Fruit fly (Drosophila melanogaster) whole organism, pupa: ENCODE measurements around the gene CG8838.

Source experiments
- CG10348 ChIP-seq: fragments of 200-800 bp; sonication (Bioruptor generic); IDR thresholded peaks from 2 replicates; pipeline ENCODE4 v1.3.6; 2022; ENCODE audit warnings: missing biosample characterization, missing genetic modification characterization
- CG12605 ChIP-seq: fragments of 200-800 bp; sonication (Bioruptor generic); IDR thresholded peaks from 2 replicates; pipeline ENCODE4 v1.3.6; 2022; ENCODE audit warnings: missing biosample characterization, missing genetic modification characterization
- CG13204 ChIP-seq: fragments of 200-800 bp; sonication (Bioruptor generic); optimal IDR thresholded peaks from 2 replicates; lab custom pipeline; 2018; ENCODE audit warnings: missing biosample characterization, mild to moderate bottlenecking, missing genetic modification characterization, moderate library complexity
- CG14655 ChIP-seq: fragments of 200-800 bp; sonication (Bioruptor generic); optimal IDR thresholded peaks from 3 replicates; lab custom pipeline; 2017; ENCODE audit warnings: mild to moderate bottlenecking, missing biosample characterization, missing genetic modification reagents, missing genetic modification characterization
- CG15710 ChIP-seq: fragments of 200-800 bp; sonication (Bioruptor generic); optimal IDR thresholded peaks from 2 replicates; lab custom pipeline; 2018; ENCODE audit warnings: missing biosample characterization, mild to moderate bottlenecking, missing genetic modification characterization, moderate library complexity
- CG17806 ChIP-seq: fragments of 200-800 bp; sonication (Bioruptor generic); optimal IDR thresholded peaks from 2 replicates; lab custom pipeline; 2018; ENCODE audit warnings: missing biosample characterization, mild to moderate bottlenecking, missing genetic modification characterization, moderate library complexity
- CG32121 ChIP-seq: fragments of 200-800 bp; sonication (Bioruptor generic); IDR thresholded peaks from 2 replicates; pipeline ENCODE4 v1.3.6; 2022; ENCODE audit warnings: missing biosample characterization, missing genetic modification characterization
- CG34367 ChIP-seq: fragments of 200-800 bp; sonication (Bioruptor generic); optimal IDR thresholded peaks from 2 replicates; lab custom pipeline; 2018; ENCODE audit warnings: missing biosample characterization, mild to moderate bottlenecking, missing genetic modification characterization
- CG4496 ChIP-seq: fragments of 200-800 bp; sonication (Bioruptor generic); IDR thresholded peaks from 3 replicates; pipeline ENCODE4 v1.3.6; 2022; ENCODE audit warnings: missing biosample characterization, missing genetic modification characterization
- CG8159 ChIP-seq: fragments of 200-800 bp; sonication (Bioruptor generic); optimal IDR thresholded peaks from 3 replicates; lab custom pipeline; 2018; ENCODE audit warnings: missing biosample characterization, mild to moderate bottlenecking, missing genetic modification characterization, moderate library complexity
- CG8301 ChIP-seq: fragments of 200-800 bp; sonication (Bioruptor generic); optimal IDR thresholded peaks from 2 replicates; lab custom pipeline; 2018; ENCODE audit warnings: missing biosample characterization, mild to moderate bottlenecking, missing genetic modification characterization
- CG9948 ChIP-seq: fragments of 200-800 bp; sonication (Bioruptor generic); optimal IDR thresholded peaks from 2 replicates; lab custom pipeline; 2018; ENCODE audit warnings: missing biosample characterization, mild to moderate bottlenecking, missing genetic modification characterization, moderate library complexity
- D1 ChIP-seq: fragments of 200-800 bp; sonication (Bioruptor generic); optimal IDR thresholded peaks from 2 replicates; lab custom pipeline; 2018; ENCODE audit warnings: missing biosample characterization, mild to moderate bottlenecking, missing genetic modification characterization, moderate library complexity
- EcR ChIP-seq: fragments of 200-800 bp; sonication (Bioruptor generic); optimal IDR thresholded peaks from 3 replicates; lab custom pipeline; 2019; ENCODE audit warnings: missing biosample characterization, missing genetic modification characterization, mild to moderate bottlenecking, moderate library complexity, missing genetic modification reagents
- Ets98B ChIP-seq: fragments of 200-800 bp; sonication (Bioruptor generic); IDR thresholded peaks from 2 replicates; pipeline ENCODE4 v1.3.6; 2022; ENCODE audit warnings: missing biosample characterization, missing genetic modification characterization
- Pif1A ChIP-seq: fragments of 200-800 bp; sonication (Bioruptor generic); optimal IDR thresholded peaks from 3 replicates; lab custom pipeline; 2016; ENCODE audit warnings: missing biosample characterization, missing genetic modification characterization
- Pif1B ChIP-seq: fragments of 200-800 bp; sonication (Bioruptor generic); optimal IDR thresholded peaks from 3 replicates; lab custom pipeline; 2016; ENCODE audit warnings: missing biosample characterization, missing genetic modification characterization
- Snoo ChIP-seq: fragments of 200-800 bp; sonication (Bioruptor generic); optimal IDR thresholded peaks from 3 replicates; lab custom pipeline; 2017; ENCODE audit warnings: missing biosample characterization, mild to moderate bottlenecking, missing genetic modification characterization, inconsistent platforms
- fd96Ca ChIP-seq: fragments of 200-800 bp; sonication (Bioruptor generic); IDR thresholded peaks from 3 replicates; pipeline ENCODE4 v1.3.6; 2022; ENCODE audit warnings: missing biosample characterization, missing genetic modification characterization
- gl ChIP-seq: fragments of 200-800 bp; sonication (Bioruptor generic); optimal IDR thresholded peaks from 2 replicates; lab custom pipeline; 2018; ENCODE audit warnings: missing biosample characterization, mild to moderate bottlenecking, missing genetic modification characterization
- rn ChIP-seq: fragments of 200-800 bp; sonication (Bioruptor generic); IDR thresholded peaks from 2 replicates; pipeline ENCODE4 v1.3.6; 2022; ENCODE audit warnings: missing biosample characterization, missing genetic modification characterization

CG8838 gene

DNA sequence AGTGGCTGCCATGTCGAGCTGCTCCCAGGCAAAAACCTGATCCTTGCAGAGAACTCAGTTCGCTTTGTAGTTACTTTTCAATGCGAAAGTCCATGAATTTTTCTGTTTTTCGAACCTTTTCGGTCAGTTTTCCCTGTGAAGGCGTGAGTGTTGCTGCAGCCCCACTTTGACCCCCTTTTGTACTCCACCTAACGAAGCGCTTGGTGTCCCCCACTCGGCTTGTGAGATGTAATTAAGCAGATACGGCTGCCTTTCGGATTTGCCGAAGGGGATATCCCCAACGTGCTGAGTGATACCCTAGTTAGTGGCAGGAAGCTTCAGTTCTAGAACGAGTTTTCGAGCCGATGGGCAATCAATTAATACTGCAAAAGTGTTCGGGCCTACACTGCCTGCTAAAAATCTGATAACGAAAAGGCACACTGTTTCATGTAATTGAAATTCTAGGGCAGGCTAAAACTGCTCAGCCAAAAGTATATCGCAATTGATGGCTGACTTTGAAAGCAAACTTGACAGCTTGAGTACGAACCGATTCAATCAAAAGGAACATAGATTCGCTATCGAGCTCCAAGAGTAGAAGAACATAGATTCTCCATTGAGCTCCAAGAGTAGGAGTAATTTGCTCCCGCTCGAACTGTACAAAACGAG, 5.7 kb upstream of the CG8838 start:
- TF ChIP-seq EcR (peak; percentile 59), CG10348 (GFP tag; lab: Robert Waterston, UW) (no peak), CG12605 (no peak), Pif1B (GFP tag; lab: Kevin White, UChicago) (peak; percentile 6), CG32121 (GFP tag; lab: Robert Waterston, UW) (no peak), CG17806 (tag; lab: Kevin White, UChicago) (peak; percentile 25), D1 (no peak), CG13204 (peak; percentile 2), CG14655 (peak; percentile 26), Snoo (tag; lab: Kevin White, UChicago) (no peak), CG4496 (GFP tag; lab: Robert Waterston, UW) (0 out of 3 replicates have a peak, but pooled peaks have one; percentile 8), gl (tag; lab: Kevin White, UChicago) (no peak), Pif1A (GFP tag; lab: Kevin White, UChicago) (no peak), CG9948 (tag; lab: Kevin White, UChicago) (peak; percentile 47), CG15710 (peak; percentile 72), rn (GFP tag; lab: Robert Waterston, UW) (no peak), CG34367 (tag; lab: Kevin White, UChicago) (peak; percentile 47), CG8159 (tag; lab: Kevin White, UChicago) (peak; percentile 70), CG8301 (tag; lab: Kevin White, UChicago) (peak; percentile 4), Ets98B (GFP tag; lab: Robert Waterston, UW) (no peak), fd96Ca (GFP tag; lab: Robert Waterston, UW) (0 out of 3 replicates have a peak, but pooled peaks have one; percentile 21)

DNA sequence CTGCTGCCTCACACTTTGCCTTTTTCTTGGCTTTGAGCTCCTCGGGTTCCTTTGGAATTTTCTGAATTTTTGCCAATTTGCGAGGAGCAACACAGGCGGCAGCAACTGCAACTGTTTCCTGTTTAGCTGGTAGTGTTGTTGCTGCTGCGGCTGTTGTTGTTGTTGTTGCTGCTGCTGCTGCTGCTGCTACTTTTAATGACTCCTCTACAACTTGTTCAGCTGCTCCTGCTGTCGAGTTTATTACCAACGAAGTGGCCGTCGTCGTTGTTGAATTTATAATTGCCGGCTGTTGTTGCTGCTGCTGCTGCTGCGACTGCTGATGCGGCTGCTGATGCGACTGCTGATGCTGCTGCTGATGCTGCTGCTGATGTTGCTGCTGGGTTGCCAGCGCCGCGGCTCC, 4.5 kb upstream of the CG8838 start:
- TF ChIP-seq EcR (peak; percentile 35), Ets98B (GFP tag; lab: Robert Waterston, UW) (no peak), CG32121 (GFP tag; lab: Robert Waterston, UW) (no peak), CG8159 (tag; lab: Kevin White, UChicago) (no peak), CG13204 (peak; percentile 76), CG4496 (GFP tag; lab: Robert Waterston, UW) (no peak; the same call in 2 of the 3 replicates), CG10348 (GFP tag; lab: Robert Waterston, UW) (no peak), Snoo (tag; lab: Kevin White, UChicago) (no peak), CG12605 (no peak), CG9948 (tag; lab: Kevin White, UChicago) (no peak), Pif1A (GFP tag; lab: Kevin White, UChicago) (no peak), Pif1B (GFP tag; lab: Kevin White, UChicago) (no peak), fd96Ca (GFP tag; lab: Robert Waterston, UW) (no peak), gl (tag; lab: Kevin White, UChicago) (no peak), rn (GFP tag; lab: Robert Waterston, UW) (no peak), D1 (no peak)

DNA sequence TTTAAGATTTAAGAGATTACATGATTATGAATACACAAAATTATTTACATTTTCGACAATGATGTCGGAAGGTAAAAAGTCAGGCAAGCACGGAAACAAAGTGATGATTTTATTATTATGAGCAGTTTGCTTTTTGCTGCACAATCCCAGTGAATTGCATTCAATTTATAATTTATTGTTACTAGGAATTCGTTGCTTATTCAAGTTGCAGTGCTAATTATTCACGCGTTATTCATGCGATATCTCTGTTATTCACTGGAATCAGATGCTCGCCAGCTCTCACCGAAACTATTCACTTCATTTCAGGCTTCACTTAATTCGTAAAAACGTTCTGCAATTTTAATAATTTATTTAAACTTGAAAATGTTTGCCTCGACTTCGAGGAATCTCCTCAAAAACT, 3.7 kb upstream of the CG8838 start:
- TF ChIP-seq CG13204 (no peak), Ets98B (GFP tag; lab: Robert Waterston, UW) (no peak), CG15710 (no peak), CG8159 (tag; lab: Kevin White, UChicago) (no peak), EcR (no peak), CG32121 (GFP tag; lab: Robert Waterston, UW) (no peak), CG34367 (tag; lab: Kevin White, UChicago) (no peak), CG10348 (GFP tag; lab: Robert Waterston, UW) (no peak), rn (GFP tag; lab: Robert Waterston, UW) (no peak), Pif1A (GFP tag; lab: Kevin White, UChicago) (no peak), fd96Ca (GFP tag; lab: Robert Waterston, UW) (no peak)

DNA sequence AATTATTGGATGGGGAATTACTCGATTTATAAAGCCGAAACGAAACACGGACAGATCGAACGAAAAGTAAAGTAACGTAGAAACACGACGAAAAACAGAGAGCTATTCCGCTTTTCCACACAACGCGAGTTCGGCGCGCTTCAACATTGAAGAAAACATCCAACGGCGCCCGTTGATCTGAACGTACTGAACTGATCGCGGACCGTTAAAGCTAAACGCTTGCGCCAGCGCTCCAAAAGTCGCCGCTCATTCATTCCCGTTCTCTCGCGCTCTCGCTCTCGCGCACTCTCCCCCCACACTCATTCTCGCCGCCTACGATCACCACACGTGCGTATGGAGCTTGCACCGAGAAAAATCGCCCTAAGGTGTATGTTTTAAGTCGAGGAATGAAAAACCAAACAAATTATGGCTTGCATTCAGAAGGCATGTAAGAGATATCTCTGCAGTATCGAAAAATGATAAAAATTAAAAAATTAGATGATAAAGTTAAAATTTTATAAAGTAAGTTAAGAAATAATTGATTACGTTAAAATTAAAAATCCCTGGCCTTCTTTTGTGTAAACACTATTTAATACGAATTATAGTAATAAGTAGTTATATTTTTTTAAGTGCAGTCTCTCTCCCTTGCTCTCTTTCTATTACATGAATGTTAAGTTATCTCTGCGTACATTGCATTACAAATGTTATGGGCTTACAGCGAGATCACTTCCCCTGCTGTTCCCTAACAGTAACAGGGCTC, 2.6 kb upstream of the CG8838 start, which contains the start of gene E23:
Gene E23 (minus strand): TSS at position 188 of the 739 bp plus-strand sequence.
- TF ChIP-seq CG15710 (peak; percentile 98), Pif1A (GFP tag; lab: Kevin White, UChicago) (peak; percentile 97), CG14655 (peak; percentile 99), CG9948 (tag; lab: Kevin White, UChicago) (peak; percentile 99), fd96Ca (GFP tag; lab: Robert Waterston, UW) (peak; percentile 96), CG12605 (peak; percentile 96), CG8159 (tag; lab: Kevin White, UChicago) (peak; percentile 98), CG17806 (tag; lab: Kevin White, UChicago) (peak; percentile 98), Ets98B (GFP tag; lab: Robert Waterston, UW) (peak; percentile 97), CG32121 (GFP tag; lab: Robert Waterston, UW) (peak; percentile 99), CG13204 (peak; percentile 93), CG4496 (GFP tag; lab: Robert Waterston, UW) (peak; percentile 98), Pif1B (GFP tag; lab: Kevin White, UChicago) (peak; percentile 98), EcR (peak; percentile 71), CG34367 (tag; lab: Kevin White, UChicago) (peak; percentile 96), CG8301 (tag; lab: Kevin White, UChicago) (peak; percentile 98), D1 (peak; percentile 97), rn (GFP tag; lab: Robert Waterston, UW) (peak; percentile 94), CG10348 (GFP tag; lab: Robert Waterston, UW) (peak; percentile 91), gl (tag; lab: Kevin White, UChicago) (peak; percentile 89), Snoo (tag; lab: Kevin White, UChicago) (peak; percentile 99)

DNA sequence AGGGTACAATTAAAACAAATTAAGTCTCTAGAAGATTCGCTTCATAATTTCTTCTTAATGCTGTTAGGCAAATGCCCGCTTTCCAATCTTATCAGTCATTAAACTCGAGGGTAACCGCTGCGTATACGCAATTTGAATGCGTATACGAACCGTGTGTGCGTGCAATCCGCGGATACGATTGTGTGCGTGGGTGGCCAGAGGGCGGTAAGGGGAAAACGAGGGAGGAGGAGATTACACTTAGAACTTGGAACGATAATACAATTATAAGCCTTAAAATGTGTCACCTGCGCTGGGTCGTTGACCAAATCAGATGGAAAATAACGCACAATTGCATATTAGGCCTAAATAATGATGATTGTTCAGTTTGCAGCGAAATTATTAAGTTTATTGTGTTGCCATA, 1.7 kb upstream of the CG8838 start:
- TF ChIP-seq fd96Ca (GFP tag; lab: Robert Waterston, UW), result peak; percentile 47; the same call in 1 of the 3 replicates
- no peak for TF ChIP-seq CG12605
- no peak for TF ChIP-seq Snoo (tag; lab: Kevin White, UChicago)
